Worm (Caenorhabditis elegans): ENCODE measurements around the gene T26C12.1.

Gene T26C12.1

DNA sequence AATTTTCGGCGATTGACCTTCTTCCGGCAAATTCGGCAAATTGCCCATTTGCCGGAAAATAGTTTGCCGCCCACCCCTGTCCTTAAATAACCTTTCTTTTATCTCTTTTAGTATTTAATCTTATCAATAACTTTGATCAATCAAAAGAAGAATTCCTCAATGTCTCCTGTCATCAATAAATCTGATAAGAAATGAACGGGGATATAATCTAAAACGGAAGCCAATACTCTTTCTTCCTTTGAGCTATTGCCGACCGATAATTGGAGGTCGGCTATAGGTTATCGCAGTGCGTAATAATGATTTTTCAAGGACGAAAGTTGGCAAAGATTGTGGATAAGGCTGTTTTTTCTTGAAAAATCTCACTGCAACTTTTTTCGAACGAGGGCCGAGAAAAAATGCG lies 37.6 kb upstream of the T26C12.1 start:
- TF ChIP-seq nhr-77 (tag; optimal IDR thresholded peaks at IDR 0.05) (no peak), elt-3 (tag; optimal IDR thresholded peaks at IDR 0.05) (peak in 1 of 6 experiments; percentile 15)

DNA sequence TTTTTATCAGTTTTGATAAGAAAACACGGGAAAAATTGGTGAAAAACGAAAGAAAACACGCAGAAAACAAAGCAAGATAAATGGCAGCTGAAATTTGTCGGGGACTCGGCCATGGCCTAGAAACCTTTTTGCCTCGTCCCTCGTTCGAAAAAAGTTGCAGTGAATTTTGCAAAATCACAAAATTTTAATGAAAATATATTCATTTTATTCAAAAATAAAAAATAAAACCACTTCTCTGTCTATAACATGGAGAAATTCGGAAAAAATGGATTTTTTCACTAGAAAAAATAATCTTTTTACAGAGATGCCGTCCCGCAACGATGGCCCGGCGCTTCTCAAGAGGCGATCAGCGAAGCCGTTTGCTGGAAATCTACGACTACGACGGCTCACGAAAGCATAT lies 36.6 kb upstream of the T26C12.1 start, which contains the start of gene Y67D8A.2:
TSS of gene Y67D8A.2 (plus strand) at position 301 of the 400 bp plus-strand sequence.
- TF ChIP-seq C16A3.4 (tag; optimal IDR thresholded peaks at IDR 0.05) (no peak), zip-4 (GFP tag; optimal IDR thresholded peaks at IDR 0.05) (no peak), egl-27 (tag; optimal IDR thresholded peaks at IDR 0.05) (no peak), ama-1 (optimal IDR thresholded peaks at IDR 0.05) (no peak)

DNA sequence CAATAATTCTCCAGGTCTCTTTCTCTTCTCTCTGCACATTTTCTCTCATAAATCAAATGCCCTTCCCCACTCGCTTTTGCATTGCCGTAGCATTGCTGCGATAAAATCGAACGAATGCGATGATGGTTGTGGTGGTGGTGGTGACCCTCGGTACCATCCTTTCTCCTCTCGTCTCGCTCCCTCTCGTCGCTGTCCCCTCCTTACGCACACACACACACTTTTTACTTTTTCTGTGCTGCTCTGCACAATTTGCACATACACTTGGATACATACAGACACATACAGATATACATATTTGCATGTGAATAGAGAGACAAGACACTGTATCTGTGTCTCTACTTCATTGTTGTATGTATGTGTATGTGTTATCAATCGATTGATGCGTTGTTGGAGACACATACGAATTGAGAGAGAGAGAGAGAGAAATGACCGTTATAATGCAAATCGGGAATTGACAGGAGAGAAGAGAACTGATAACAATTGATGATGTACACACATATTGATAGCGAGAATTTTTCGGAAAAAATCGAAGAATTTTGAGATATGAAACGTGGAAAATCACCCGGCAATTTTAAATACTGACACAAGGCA lies 31.1 kb upstream of the T26C12.1 start:
- TF ChIP-seq efl-1 (optimal IDR thresholded peaks at IDR 0.05) (peak in 1 of 2 experiments; percentile 19), efl-1 (GFP tag; optimal IDR thresholded peaks at IDR 0.05 in 1 of 2) (peak in 1 of 2 experiments; percentile 91), nhr-237 (tag; optimal IDR thresholded peaks at IDR 0.05) (no peak), snu-23 (GFP tag; optimal IDR thresholded peaks at IDR 0.05) (peak; percentile 64), efl-3 (GFP tag; optimal IDR thresholded peaks at IDR 0.05) (no peak), fkh-8 (tag; optimal IDR thresholded peaks at IDR 0.05) (no peak), egl-13 (tag; optimal IDR thresholded peaks at IDR 0.05) (no peak), fkh-4 (tag; optimal IDR thresholded peaks at IDR 0.05; ENCODE audit: borderline replicate concordance) (no peak), mep-1 (tag; optimal IDR thresholded peaks at IDR 0.05) (peak; percentile 62), pax-3 (tag; optimal IDR thresholded peaks at IDR 0.05) (no peak), hlh-17 (GFP tag; optimal IDR thresholded peaks at IDR 0.05; ENCODE audit: borderline replicate concordance) (no peak), lsy-2 (tag; optimal IDR thresholded peaks at IDR 0.05) (peak; percentile 25 to 56), elt-3 (tag; optimal IDR thresholded peaks at IDR 0.05) (peak in 3 of 6 experiments; percentile 38 to 79 (median 43)), nhr-90 (tag; optimal IDR thresholded peaks at IDR 0.05; ENCODE audit: poor library complexity) (peak; percentile 24), ceh-8 (GFP tag; optimal IDR thresholded peaks at IDR 0.05) (no peak), grh-1 (GFP tag; IDR thresholded peaks at IDR 0.05) (no peak), unc-98 (GFP tag; IDR thresholded peaks at IDR 0.05) (no peak), sox-4 (tag; optimal IDR thresholded peaks at IDR 0.05) (no peak), ztf-4 (tag; optimal IDR thresholded peaks at IDR 0.05) (peak; percentile 36), nhr-28 (tag; optimal IDR thresholded peaks at IDR 0.05) (no peak), blmp-1 (tag; optimal IDR thresholded peaks at IDR 0.05) (peak; percentile 82), mdl-1 (tag; optimal IDR thresholded peaks at IDR 0.05) (peak in 1 of 2 experiments; percentile 18), unc-62 (GFP tag; optimal IDR thresholded peaks at IDR 0.05) (no peak), lin-13 (GFP tag; optimal IDR thresholded peaks at IDR 0.05) (no peak), ztf-11 (tag; optimal IDR thresholded peaks at IDR 0.05) (no peak), unc-86 (tag; optimal IDR thresholded peaks at IDR 0.05) (no peak), skn-1 (tag; optimal IDR thresholded peaks at IDR 0.05) (no peak), C04F5.9 (tag; optimal IDR thresholded peaks at IDR 0.05) (no peak), nhr-85 (tag) (peak; percentile 69), F16B12.6 (tag; optimal IDR thresholded peaks at IDR 0.05) (no peak), sup-37 (GFP tag; optimal IDR thresholded peaks at IDR 0.05) (no peak), nhr-20 (tag; optimal IDR thresholded peaks at IDR 0.05) (peak; percentile 59), egl-27 (tag; optimal IDR thresholded peaks at IDR 0.05) (no peak), pqm-1 (tag; optimal IDR thresholded peaks at IDR 0.05) (peak; percentile 89), fkh-10 (GFP tag; optimal IDR thresholded peaks at IDR 0.05) (no peak), isw-1 (GFP tag; IDR thresholded peaks at IDR 0.05) (no peak), ceh-63 (GFP tag; optimal IDR thresholded peaks at IDR 0.05) (no peak), snpc-4 (tag; optimal IDR thresholded peaks at IDR 0.05) (no peak), lin-15B (tag; optimal IDR thresholded peaks at IDR 0.05) (no peak), tbx-2 (tag; optimal IDR thresholded peaks at IDR 0.05) (peak; percentile 17), swsn-7 (tag; optimal IDR thresholded peaks at IDR 0.05) (no peak), lin-39 (tag; optimal IDR thresholded peaks at IDR 0.05) (no peak), nhr-11 (tag; optimal IDR thresholded peaks at IDR 0.05) (no peak), nhr-12 (tag; optimal IDR thresholded peaks at IDR 0.05) (no peak), vab-15 (tag; optimal IDR thresholded peaks at IDR 0.05) (no peak), ces-1 (GFP tag; optimal IDR thresholded peaks at IDR 0.05) (no peak)

Data from whole organism, L1 larva.